Fruit fly (Drosophila melanogaster) whole organism, pupa: ENCODE results near the gene CG17097.

ENCODE experiments used
- CG13204 ChIP-seq: fragments of 200-800 bp; sonication (Bioruptor generic); optimal IDR thresholded peaks from 2 replicates; lab custom pipeline; 2018; ENCODE audit warnings: missing biosample characterization, mild to moderate bottlenecking, missing genetic modification characterization, moderate library complexity
- CG14655 ChIP-seq: fragments of 200-800 bp; sonication (Bioruptor generic); optimal IDR thresholded peaks from 3 replicates; lab custom pipeline; 2017; ENCODE audit warnings: mild to moderate bottlenecking, missing biosample characterization, missing genetic modification reagents, missing genetic modification characterization
- CG32121 ChIP-seq: fragments of 200-800 bp; sonication (Bioruptor generic); IDR thresholded peaks from 2 replicates; pipeline ENCODE4 v1.3.6; 2022; ENCODE audit warnings: missing biosample characterization, missing genetic modification characterization
- CG8159 ChIP-seq: fragments of 200-800 bp; sonication (Bioruptor generic); optimal IDR thresholded peaks from 3 replicates; lab custom pipeline; 2018; ENCODE audit warnings: missing biosample characterization, mild to moderate bottlenecking, missing genetic modification characterization, moderate library complexity
- CG9948 ChIP-seq: fragments of 200-800 bp; sonication (Bioruptor generic); optimal IDR thresholded peaks from 2 replicates; lab custom pipeline; 2018; ENCODE audit warnings: missing biosample characterization, mild to moderate bottlenecking, missing genetic modification characterization, moderate library complexity
- D1 ChIP-seq: fragments of 200-800 bp; sonication (Bioruptor generic); optimal IDR thresholded peaks from 2 replicates; lab custom pipeline; 2018; ENCODE audit warnings: missing biosample characterization, mild to moderate bottlenecking, missing genetic modification characterization, moderate library complexity
- EcR ChIP-seq: fragments of 200-800 bp; sonication (Bioruptor generic); optimal IDR thresholded peaks from 3 replicates; lab custom pipeline; 2019; ENCODE audit warnings: missing biosample characterization, missing genetic modification characterization, mild to moderate bottlenecking, moderate library complexity, missing genetic modification reagents
- Pif1A ChIP-seq: fragments of 200-800 bp; sonication (Bioruptor generic); optimal IDR thresholded peaks from 3 replicates; lab custom pipeline; 2016; ENCODE audit warnings: missing biosample characterization, missing genetic modification characterization
- Pif1B ChIP-seq: fragments of 200-800 bp; sonication (Bioruptor generic); optimal IDR thresholded peaks from 3 replicates; lab custom pipeline; 2016; ENCODE audit warnings: missing biosample characterization, missing genetic modification characterization
- gl ChIP-seq: fragments of 200-800 bp; sonication (Bioruptor generic); optimal IDR thresholded peaks from 2 replicates; lab custom pipeline; 2018; ENCODE audit warnings: missing biosample characterization, mild to moderate bottlenecking, missing genetic modification characterization
- rn ChIP-seq: fragments of 200-800 bp; sonication (Bioruptor generic); IDR thresholded peaks from 2 replicates; pipeline ENCODE4 v1.3.6; 2022; ENCODE audit warnings: missing biosample characterization, missing genetic modification characterization

DNA sequence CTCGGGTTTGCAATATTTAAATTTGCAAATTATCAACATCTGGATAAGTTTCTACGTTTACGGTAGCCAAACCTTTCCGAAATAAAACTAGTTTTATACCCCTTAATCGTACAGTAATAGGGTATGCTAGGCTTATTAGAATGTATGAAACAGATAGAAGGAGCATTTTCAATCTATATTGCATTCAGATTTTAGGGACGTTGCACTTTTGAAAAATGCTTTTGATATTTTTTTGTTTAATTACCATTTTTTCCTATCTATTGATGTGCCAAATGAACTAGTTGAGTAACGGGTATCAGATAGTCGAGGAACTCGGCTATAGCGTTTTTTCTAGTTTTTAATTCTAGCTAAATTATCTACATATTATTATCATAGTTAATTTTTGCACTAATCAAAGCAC, 36.7 kb downstream of the CG17097 start:
- TF ChIP-seq EcR (GFP tag; lab: Kevin White, UChicago) (no peak), CG8159 (tag; lab: Kevin White, UChicago) (no peak), Pif1A (GFP tag; lab: Kevin White, UChicago) (no peak), CG14655 (GFP tag; lab: Kevin White, UChicago) (no peak), gl (tag; lab: Kevin White, UChicago) (no peak), CG9948 (tag; lab: Kevin White, UChicago) (no peak), rn (GFP tag; lab: Robert Waterston, UW) (no peak), D1 (tag; lab: Kevin White, UChicago) (no peak), CG13204 (GFP tag; lab: Kevin White, UChicago) (no peak), CG32121 (no peak), Pif1B (GFP tag; lab: Kevin White, UChicago) (no peak)
